Worm (Caenorhabditis elegans) whole organism, L2 larva: ENCODE results near the gene F14F9.6.

Source experiments
- C34F6.9 ChIP-seq: fragments of 150-350 bp; optimal IDR thresholded peaks from 2 replicates; lab custom pipeline; 2014; ENCODE audit warnings: missing biosample characterization, missing genetic modification characterization
- R02D3.7 ChIP-seq: fragments of 150-350 bp; optimal IDR thresholded peaks from 2 replicates; lab custom pipeline; 2014; ENCODE audit warnings: missing biosample characterization, missing genetic modification characterization
- Y55F3AM.14 ChIP-seq: fragments of 200-800 bp; sonication (Bioruptor generic); optimal IDR thresholded peaks from 2 replicates; lab custom pipeline; 2018; ENCODE audit warnings: mild to moderate bottlenecking, missing genetic modification characterization, missing compliant biosample characterization
- ZK546.5 ChIP-seq: sonication (generic microtip); optimal IDR thresholded peaks from 2 replicates; lab custom pipeline; 2017; ENCODE audit warnings: missing biosample characterization, missing genetic modification characterization
- aly-2 ChIP-seq: fragments of 150-350 bp; optimal IDR thresholded peaks from 2 replicates; lab custom pipeline; 2014; ENCODE audit warnings: missing biosample characterization, missing genetic modification characterization
- blmp-1 ChIP-seq: sonication (generic microtip); optimal IDR thresholded peaks from 2 replicates; lab custom pipeline; 2017; ENCODE audit warnings: missing genetic modification characterization, mild to moderate bottlenecking, missing compliant biosample characterization, antibody characterized with exemption, moderate library complexity; ENCODE audit not compliant: insufficient read depth
- ceh-82 ChIP-seq: fragments of 150-350 bp; optimal IDR thresholded peaks from 2 replicates; lab custom pipeline; 2014; ENCODE audit warnings: missing biosample characterization, missing genetic modification characterization
- crh-2 ChIP-seq: sonication (generic microtip); optimal IDR thresholded peaks from 2 replicates; lab custom pipeline; 2017; ENCODE audit warnings: missing biosample characterization, missing genetic modification characterization
- dmd-4 ChIP-seq: sonication (generic microtip); optimal IDR thresholded peaks from 2 replicates; lab custom pipeline; 2017; ENCODE audit warnings: missing biosample characterization, missing genetic modification characterization
- egl-27 ChIP-seq: sonication (generic microtip); optimal IDR thresholded peaks from 3 replicates; lab custom pipeline; 2017; ENCODE audit warnings: missing biosample characterization, missing genetic modification reagents, missing genetic modification characterization
- elt-1 ChIP-seq: fragments of 150-350 bp; optimal IDR thresholded peaks from 2 replicates; lab custom pipeline; 2014; ENCODE audit warnings: missing biosample characterization, missing genetic modification characterization
- fos-1 ChIP-seq: fragments of 150-350 bp; optimal IDR thresholded peaks from 2 replicates; lab custom pipeline; 2014; ENCODE audit warnings: missing biosample characterization, missing genetic modification characterization
- gmeb-1 ChIP-seq: fragments of 150-350 bp; optimal IDR thresholded peaks from 2 replicates; lab custom pipeline; 2014; ENCODE audit warnings: missing biosample characterization, missing genetic modification characterization
- lin-11 ChIP-seq: fragments of 150-350 bp; sonication (generic microtip); optimal IDR thresholded peaks from 2 replicates; lab custom pipeline; 2014; ENCODE audit warnings: missing biosample characterization, missing genetic modification characterization, inconsistent platforms, mixed read lengths
- lin-39 ChIP-seq: fragments of 150-350 bp; optimal IDR thresholded peaks from 2 replicates; lab custom pipeline; 2014; ENCODE audit warnings: missing biosample characterization, missing genetic modification reagents, missing genetic modification characterization
- mab-5 ChIP-seq: fragments of 150-350 bp; optimal IDR thresholded peaks from 2 replicates; lab custom pipeline; 2014; ENCODE audit warnings: missing biosample characterization, missing genetic modification characterization
- mdl-1 ChIP-seq, 2 experiments: fragments of 150-350 bp in 1 of 2; sonication (generic microtip) in 1 of 2; optimal IDR thresholded peaks; 2 replicates each; lab custom pipeline; 2017; ENCODE audit warnings: missing biosample characterization in 2 of 2, missing genetic modification characterization in 2 of 2
- nhr-10 ChIP-seq: sonication (generic microtip); optimal IDR thresholded peaks from 2 replicates; lab custom pipeline; 2017; ENCODE audit warnings: missing biosample characterization, missing genetic modification characterization
- nhr-12 ChIP-seq: fragments of 150-350 bp; optimal IDR thresholded peaks from 2 replicates; lab custom pipeline; 2014; ENCODE audit warnings: missing biosample characterization, missing genetic modification characterization
- nhr-129 ChIP-seq: fragments of 150-350 bp; optimal IDR thresholded peaks from 2 replicates; lab custom pipeline; 2014; ENCODE audit warnings: missing biosample characterization, missing genetic modification characterization
- nhr-21 ChIP-seq: fragments of 150-350 bp; optimal IDR thresholded peaks from 2 replicates; lab custom pipeline; 2014; ENCODE audit warnings: missing biosample characterization, missing genetic modification characterization
- nhr-237 ChIP-seq: fragments of 150-350 bp; optimal IDR thresholded peaks from 2 replicates; lab custom pipeline; 2014; ENCODE audit warnings: missing biosample characterization, missing genetic modification characterization
- nhr-25 ChIP-seq: fragments of 150-350 bp; sonication (generic microtip); optimal IDR thresholded peaks from 3 replicates; lab custom pipeline; 2014; ENCODE audit warnings: missing biosample characterization, missing genetic modification characterization
- nhr-77 ChIP-seq: fragments of 150-350 bp; optimal IDR thresholded peaks from 2 replicates; lab custom pipeline; 2014; ENCODE audit warnings: missing biosample characterization, missing genetic modification characterization
- sem-4 ChIP-seq: fragments of 150-350 bp; optimal IDR thresholded peaks from 2 replicates; lab custom pipeline; 2014; ENCODE audit warnings: missing biosample characterization, missing genetic modification reagents, missing genetic modification characterization
- skn-1 ChIP-seq: sonication (generic microtip); optimal IDR thresholded peaks from 2 replicates; lab custom pipeline; 2017; ENCODE audit warnings: missing biosample characterization, missing genetic modification characterization
- sma-3 ChIP-seq: sonication (generic microtip); optimal IDR thresholded peaks from 2 replicates; lab custom pipeline; 2016; ENCODE audit warnings: missing genetic modification reagents, missing genetic modification characterization, missing compliant biosample characterization
- sma-9 ChIP-seq, 2 experiments: fragments of 150-350 bp in 1 of 2; sonication (generic microtip) in 1 of 2; optimal IDR thresholded peaks; 2 replicates each; lab custom pipeline; 2014 to 2016; ENCODE audit warnings: missing genetic modification characterization in 2 of 2, mild to moderate bottlenecking in 1 of 2, missing biosample characterization in 1 of 2, missing compliant biosample characterization in 1 of 2, missing genetic modification reagents in 1 of 2, moderate library complexity in 1 of 2
- snpc-4 ChIP-seq: fragments of 150-350 bp; optimal IDR thresholded peaks from 2 replicates; lab custom pipeline; 2014; ENCODE audit warnings: missing biosample characterization, missing genetic modification characterization
- unc-39 ChIP-seq: fragments of 150-350 bp; optimal IDR thresholded peaks from 2 replicates; lab custom pipeline; 2014; ENCODE audit warnings: missing biosample characterization, missing genetic modification characterization
- unc-55 ChIP-seq: fragments of 150-350 bp; sonication (generic microtip); optimal IDR thresholded peaks from 3 replicates; lab custom pipeline; 2014; ENCODE audit warnings: missing biosample characterization, missing genetic modification reagents, missing genetic modification characterization
- unc-62 ChIP-seq: fragments of 150-350 bp; optimal IDR thresholded peaks from 2 replicates; lab custom pipeline; 2014; ENCODE audit warnings: missing biosample characterization, missing genetic modification reagents, missing genetic modification characterization
- zag-1 ChIP-seq: fragments of 150-350 bp; optimal IDR thresholded peaks from 2 replicates; lab custom pipeline; 2014; ENCODE audit warnings: missing biosample characterization, missing genetic modification characterization
- ztf-11 ChIP-seq: sonication (generic microtip); optimal IDR thresholded peaks from 2 replicates; lab custom pipeline; 2017; ENCODE audit warnings: missing biosample characterization, missing genetic modification characterization
- ztf-4 ChIP-seq: fragments of 150-350 bp; optimal IDR thresholded peaks from 2 replicates; lab custom pipeline; 2014; ENCODE audit warnings: missing biosample characterization, missing genetic modification characterization

The F14F9.6 gene

DNA sequence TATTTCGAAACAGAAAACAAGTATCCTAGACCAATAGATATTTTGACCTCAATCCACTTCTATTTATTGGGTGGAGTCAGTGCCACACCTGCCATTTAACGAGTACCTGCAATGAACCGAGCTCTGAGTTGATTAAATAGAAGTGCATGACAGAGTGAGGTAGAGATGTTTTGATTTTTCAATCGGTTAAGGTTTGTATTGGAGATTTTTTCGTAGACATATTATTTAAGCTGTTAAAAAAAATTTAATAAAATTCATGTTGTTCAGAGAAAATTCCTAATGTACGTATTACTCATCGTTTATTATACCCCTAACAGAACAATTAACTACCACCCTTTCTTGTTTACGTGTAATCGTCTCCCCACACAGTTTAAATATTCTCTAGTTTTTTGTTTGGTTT lies 9.2 kb upstream of the F14F9.6 start, which contains the start of gene srx-38:
Gene srx-38 (minus strand): TSS at position 101 of the 400 bp plus-strand sequence.
- no peak for TF ChIP-seq mdl-1 (tag; optimal IDR thresholded peaks at IDR 0.05; lab: Kevin White, UChicago)
- TF ChIP-seq snpc-4 (tag; lab: Kevin White, UChicago), result no peak
- no peak for TF ChIP-seq nhr-129 (tag; lab: Kevin White, UChicago)
- no peak for TF ChIP-seq skn-1 (tag; lab: Kevin White, UChicago)
- TF ChIP-seq C34F6.9 (tag; lab: Kevin White, UChicago), result no peak
- no peak for TF ChIP-seq lin-39 (tag; lab: Kevin White, UChicago)
- no peak for TF ChIP-seq sma-9 (GFP tag; optimal IDR thresholded peaks at IDR 0.05; lab: Kevin White, UChicago)
- no peak for TF ChIP-seq sma-9 (tag; optimal IDR thresholded peaks at IDR 0.05; lab: Kevin White, UChicago)
- no peak for TF ChIP-seq dmd-4
- TF ChIP-seq ZK546.5 (tag; lab: Kevin White, UChicago), result no peak

DNA sequence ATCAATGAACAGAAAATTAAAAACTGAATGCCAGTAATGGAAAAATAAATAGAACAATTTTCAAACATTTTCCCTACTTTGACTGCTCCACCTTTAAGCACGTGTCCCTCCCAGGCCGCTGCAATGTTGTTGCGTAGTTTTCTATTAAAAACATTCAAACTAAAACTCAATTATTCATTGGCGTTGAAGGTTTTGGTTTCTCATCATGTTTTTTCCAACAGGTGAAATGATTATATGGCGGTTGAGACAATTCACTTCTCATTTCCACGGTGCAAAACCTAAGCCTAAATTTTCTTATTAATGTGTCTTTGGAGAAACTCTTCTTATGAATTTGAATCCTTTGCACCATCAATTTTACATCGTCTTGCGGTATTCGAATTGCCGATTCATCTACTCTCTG lies 4.6 kb upstream of the F14F9.6 start, which contains the start of gene srh-130:
Gene srh-130 (plus strand): TSS at position 301 of the 400 bp plus-strand sequence.
- TF ChIP-seq nhr-237 (tag; lab: Kevin White, UChicago) (no peak), egl-27 (tag; lab: Kevin White, UChicago) (no peak)
- TF ChIP-seq, all 48 proteins: peak for 0

DNA sequence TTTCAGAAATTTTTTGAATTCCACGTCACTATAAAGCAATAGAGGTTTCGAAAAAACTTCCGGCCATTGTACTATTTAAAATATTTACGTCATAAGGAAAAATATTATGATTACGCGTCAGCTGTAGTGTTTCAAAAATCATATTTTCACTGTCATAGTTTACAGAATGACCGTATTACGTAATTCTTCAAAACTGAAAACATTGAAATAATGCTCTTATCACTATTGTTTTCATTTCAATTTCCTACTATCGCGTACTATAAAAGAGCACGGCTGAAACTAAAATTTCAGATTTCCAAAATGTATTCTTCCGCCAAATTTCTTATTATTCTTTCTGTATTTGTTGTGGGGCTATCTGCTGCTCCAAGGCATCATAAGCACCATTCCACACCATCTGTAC lies 1.8 kb downstream of the F14F9.6 start, which contains the start of gene F14F9.2:
Gene F14F9.2 (plus strand): TSS at position 301 of the 400 bp plus-strand sequence.
- TF ChIP-seq nhr-25 (no peak), gmeb-1 (tag; lab: Kevin White, UChicago) (no peak), skn-1 (tag; lab: Kevin White, UChicago) (no peak)
- TF ChIP-seq, all 48 proteins: peak for 0

DNA sequence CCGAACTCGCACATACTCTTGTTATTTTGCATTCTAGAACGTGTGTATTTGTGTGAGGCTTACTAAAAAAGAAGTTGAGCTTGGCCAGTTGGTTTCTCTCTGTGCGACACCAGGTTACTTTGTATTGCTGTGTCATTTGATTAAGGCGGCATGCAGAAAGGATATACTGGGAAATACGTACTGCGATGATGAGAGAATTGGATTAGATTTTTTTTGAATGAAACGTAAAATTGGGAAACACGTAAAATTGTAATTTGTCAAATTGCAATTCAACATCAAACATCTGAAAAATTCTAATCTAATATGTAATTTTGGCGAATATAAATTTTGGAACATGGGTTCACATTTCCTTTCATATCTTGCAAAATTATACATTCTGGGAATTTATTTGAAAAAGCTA lies 2.5 kb downstream of the F14F9.6 start, which contains the start of gene srh-129:
Gene srh-129 (minus strand): TSS at position 101 of the 400 bp plus-strand sequence.
- TF ChIP-seq ztf-4 (no peak), Y55F3AM.14 (no peak), lin-11 (no peak), crh-2 (tag; lab: Kevin White, UChicago) (no peak), nhr-77 (no peak), aly-2 (tag; lab: Kevin White, UChicago) (no peak), sma-9 (GFP tag; optimal IDR thresholded peaks at IDR 0.05; lab: Kevin White, UChicago) (no peak), sma-9 (tag; optimal IDR thresholded peaks at IDR 0.05; lab: Kevin White, UChicago) (no peak), blmp-1 (tag; lab: Kevin White, UChicago) (no peak), nhr-12 (tag; lab: Kevin White, UChicago) (no peak), fos-1 (tag; lab: Kevin White, UChicago) (no peak), nhr-10 (tag; lab: Kevin White, UChicago) (no peak), C34F6.9 (tag; lab: Kevin White, UChicago) (no peak), unc-62 (no peak)

DNA sequence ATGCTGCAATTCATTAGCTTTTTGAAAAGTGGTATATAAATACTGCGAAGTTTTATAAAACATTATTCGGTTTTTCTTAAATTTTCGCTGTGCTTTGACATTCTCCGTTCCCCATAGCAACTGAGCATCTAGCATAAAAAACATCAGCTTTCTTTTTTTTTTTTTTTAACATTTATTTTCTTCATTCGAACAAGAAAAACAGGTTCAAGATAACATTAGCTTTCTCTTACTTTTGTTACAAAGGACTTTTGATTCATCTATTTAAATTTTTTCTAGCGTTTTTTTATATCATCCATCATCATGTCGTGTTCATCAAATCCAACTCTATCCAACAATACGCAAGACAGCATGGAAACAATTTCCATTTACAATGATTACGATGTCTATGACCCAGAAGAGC lies 8.4 kb downstream of the F14F9.6 start, which contains the start of gene F14F9.3:
Gene F14F9.3 (plus strand): TSS at position 301 of the 400 bp plus-strand sequence.
- TF ChIP-seq sma-9 (GFP tag; optimal IDR thresholded peaks at IDR 0.05; lab: Kevin White, UChicago), result no peak
- TF ChIP-seq sma-9 (tag; optimal IDR thresholded peaks at IDR 0.05; lab: Kevin White, UChicago), result no peak
- no peak for TF ChIP-seq crh-2 (tag; lab: Kevin White, UChicago)
- TF ChIP-seq sem-4 (tag; lab: Kevin White, UChicago), result no peak
- TF ChIP-seq blmp-1 (tag; lab: Kevin White, UChicago), result no peak
- no peak for TF ChIP-seq Y55F3AM.14
- no peak for TF ChIP-seq lin-11
- TF ChIP-seq ceh-82 (tag; lab: Kevin White, UChicago), result no peak
- TF ChIP-seq unc-39 (tag; lab: Kevin White, UChicago), result no peak
- no peak for TF ChIP-seq nhr-12 (tag; lab: Kevin White, UChicago)
- TF ChIP-seq mab-5 (tag; lab: Kevin White, UChicago), result no peak
- TF ChIP-seq snpc-4 (tag; lab: Kevin White, UChicago), result no peak
- no peak for TF ChIP-seq unc-55
- TF ChIP-seq zag-1, result no peak
- no peak for TF ChIP-seq R02D3.7 (tag; lab: Kevin White, UChicago)
- no peak for TF ChIP-seq nhr-21 (tag; lab: Kevin White, UChicago)
- TF ChIP-seq ztf-11 (tag; lab: Kevin White, UChicago), result no peak
- no peak for TF ChIP-seq elt-1 (tag; lab: Kevin White, UChicago)
- TF ChIP-seq nhr-77, result no peak
- no peak for TF ChIP-seq sma-3 (GFP tag; lab: Kevin White, UChicago)
- TF ChIP-seq egl-27 (tag; lab: Kevin White, UChicago), result no peak
